Fruit fly (Drosophila melanogaster): ENCODE measurements around the gene ea.

ea gene

DNA sequence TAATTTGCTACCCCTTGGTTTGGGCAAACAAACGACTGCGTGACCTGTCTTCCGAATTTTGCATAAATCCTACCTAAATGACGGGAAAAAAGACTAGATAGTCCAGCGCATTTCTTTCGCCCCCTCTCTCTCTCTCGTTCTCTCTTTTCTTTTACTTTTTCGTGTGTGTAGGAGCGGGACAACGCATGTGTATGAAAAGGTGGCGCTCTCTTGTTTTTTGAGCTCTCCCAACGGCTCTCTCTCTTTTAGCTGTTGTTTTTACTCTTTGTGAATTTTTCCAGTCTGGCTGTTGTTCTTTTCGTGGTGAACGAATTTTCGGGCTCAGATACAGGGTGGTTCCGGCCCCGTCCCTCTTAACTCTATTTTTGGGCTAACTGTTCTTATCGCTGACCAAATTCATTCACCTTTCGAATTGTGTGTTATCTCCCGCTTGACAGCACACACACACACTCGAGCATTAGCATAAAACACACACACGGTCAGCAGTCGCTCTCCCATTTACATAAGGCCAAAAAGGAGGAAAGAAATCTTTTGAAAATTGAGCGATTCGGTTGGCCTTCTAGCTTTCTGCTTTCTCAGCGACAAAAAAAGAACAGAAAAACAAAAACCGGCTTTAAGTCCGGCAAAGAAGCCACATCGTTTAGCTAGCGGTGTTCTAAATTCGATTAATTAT, 36.8 kb upstream of the ea start:
- TF ChIP-seq ovo (GFP tag; optimal IDR thresholded peaks at IDR 0.05), result no peak
- TF ChIP-seq cnc (optimal IDR thresholded peaks at IDR 0.05), result no peak
- TF ChIP-seq CG7045 (GFP tag; optimal IDR thresholded peaks at IDR 0.05), result no peak
- TF ChIP-seq tj (GFP tag; optimal IDR thresholded peaks at IDR 0.05), result no peak
- no peak for TF ChIP-seq CG12768 (GFP tag; optimal IDR thresholded peaks at IDR 0.05)
- TF ChIP-seq bab1 (GFP tag; optimal IDR thresholded peaks at IDR 0.05), result peak; percentile 7
- TF ChIP-seq Crg-1 (GFP tag; optimal IDR thresholded peaks at IDR 0.05), result peak; percentile 15
- no peak for TF ChIP-seq toe (GFP tag; optimal IDR thresholded peaks at IDR 0.05)
- no peak for TF ChIP-seq Mnt (GFP tag; optimal IDR thresholded peaks at IDR 0.05)
- TF ChIP-seq CG14711 (tag; optimal IDR thresholded peaks at IDR 0.05), result no peak
- no peak for TF ChIP-seq kay (GFP tag; ENCODE audit: borderline replicate concordance)
- TF ChIP-seq CG11617 (GFP tag; optimal IDR thresholded peaks at IDR 0.05), result no peak
- TF ChIP-seq CG33017 (tag; optimal IDR thresholded peaks at IDR 0.05), result no peak
- no peak for TF ChIP-seq CG7101 (tag; optimal IDR thresholded peaks at IDR 0.05)
- no peak for TF ChIP-seq Clk (GFP tag; optimal IDR thresholded peaks at IDR 0.05)
- no peak for TF ChIP-seq cic (GFP tag; optimal IDR thresholded peaks at IDR 0.05)
- no peak for TF ChIP-seq CG1620 (GFP tag; optimal IDR thresholded peaks at IDR 0.05)
- TF ChIP-seq pad (GFP tag; optimal IDR thresholded peaks at IDR 0.05), result peak; percentile 15
- no peak for TF ChIP-seq Hr96 (GFP tag; optimal IDR thresholded peaks at IDR 0.05)
- TF ChIP-seq CG5204 (GFP tag; optimal IDR thresholded peaks at IDR 0.05), result no peak

DNA sequence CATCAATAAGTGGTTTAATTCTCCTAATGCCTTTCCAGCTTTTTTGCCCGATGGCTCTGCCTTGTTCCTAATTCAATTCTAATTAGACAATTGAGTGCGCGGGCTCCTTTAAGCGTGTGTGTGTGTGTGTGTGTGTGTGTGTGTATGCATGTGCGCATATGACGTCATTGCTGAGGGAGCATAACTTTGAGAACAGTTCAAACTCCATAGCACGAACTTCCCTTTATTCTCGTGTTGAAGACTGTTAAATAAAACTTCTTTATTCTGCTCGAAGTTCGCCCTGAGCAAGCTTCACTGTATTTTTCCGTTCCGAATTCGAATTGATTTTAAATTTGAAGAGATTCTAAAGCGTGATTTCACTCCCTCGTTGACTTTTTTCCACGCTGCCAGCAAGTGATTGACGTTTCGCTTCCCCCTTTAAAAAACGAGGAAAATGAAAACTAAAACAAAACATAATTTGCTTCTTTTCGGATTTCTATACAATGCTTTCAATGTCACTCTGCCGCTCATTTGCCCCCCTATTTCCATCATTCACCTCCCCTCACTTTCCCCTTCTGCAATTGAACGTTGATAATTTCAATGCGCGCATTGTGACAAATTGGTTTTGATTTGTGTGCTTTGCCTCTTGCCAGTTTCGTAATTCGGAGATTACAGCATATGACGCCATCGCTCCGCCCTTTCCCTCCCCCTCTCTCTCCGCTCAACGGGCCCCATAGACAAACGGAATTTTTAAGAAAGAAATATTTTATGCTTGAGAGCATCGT, 36.1 kb upstream of the ea start:
- TF ChIP-seq Clk (GFP tag; optimal IDR thresholded peaks at IDR 0.05) (peak; percentile 5), kay (GFP tag; ENCODE audit: borderline replicate concordance) (peak; percentile 35), pad (GFP tag; optimal IDR thresholded peaks at IDR 0.05) (peak; percentile 81), Mnt (GFP tag; optimal IDR thresholded peaks at IDR 0.05) (no peak), tj (GFP tag; optimal IDR thresholded peaks at IDR 0.05) (no peak)

DNA sequence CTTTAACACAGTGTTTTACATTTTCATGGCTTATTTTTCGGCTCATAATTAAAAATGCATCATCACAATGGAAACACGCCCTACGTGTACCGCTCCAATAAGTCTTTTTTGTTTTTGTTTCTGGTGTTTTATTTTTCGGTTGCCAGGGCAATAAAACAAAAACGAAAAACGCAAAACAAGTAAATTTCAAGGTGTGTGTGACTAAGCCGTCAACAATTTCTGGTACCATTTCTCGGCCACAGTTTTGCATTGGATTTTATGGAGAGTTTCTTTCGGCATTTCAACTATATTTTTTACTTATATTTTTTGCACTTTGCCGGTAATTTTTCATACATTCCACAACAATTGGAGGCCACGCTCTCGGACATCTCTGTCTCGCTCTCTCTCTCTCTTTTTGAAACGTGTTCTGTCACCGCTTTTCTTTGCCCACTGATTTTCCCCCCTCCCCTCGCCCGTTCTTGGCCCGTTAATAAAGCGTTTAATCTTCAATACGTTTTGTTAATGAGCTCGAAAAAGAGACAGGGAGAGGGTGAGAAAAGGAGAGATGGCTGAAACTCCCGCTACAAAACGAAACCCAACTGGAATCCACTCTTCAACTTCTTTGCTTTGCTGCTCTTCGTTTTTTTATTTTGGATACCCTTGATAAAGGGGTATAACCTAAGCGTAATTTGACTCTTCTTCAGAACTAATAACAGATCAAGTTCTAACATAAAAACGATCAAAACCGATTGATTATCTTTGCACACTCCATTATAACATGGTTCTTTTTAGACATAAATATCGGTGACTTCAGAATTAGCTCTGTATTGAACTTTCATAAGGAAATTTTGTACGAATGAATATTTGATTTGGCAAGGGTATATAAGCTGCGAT, 35.3 kb upstream of the ea start:
- peak; percentile 1 for TF ChIP-seq CG11617 (GFP tag; optimal IDR thresholded peaks at IDR 0.05)
- TF ChIP-seq CG1620 (GFP tag; optimal IDR thresholded peaks at IDR 0.05), result peak; percentile 22
- peak; percentile 80 for TF ChIP-seq pad (GFP tag; optimal IDR thresholded peaks at IDR 0.05)
- no peak for TF ChIP-seq CG12768 (GFP tag; optimal IDR thresholded peaks at IDR 0.05)
- TF ChIP-seq bab1 (GFP tag; optimal IDR thresholded peaks at IDR 0.05), result peak; percentile 26
- TF ChIP-seq tj (GFP tag; optimal IDR thresholded peaks at IDR 0.05), result peak; percentile 71
- TF ChIP-seq cic (GFP tag; optimal IDR thresholded peaks at IDR 0.05), result no peak

DNA sequence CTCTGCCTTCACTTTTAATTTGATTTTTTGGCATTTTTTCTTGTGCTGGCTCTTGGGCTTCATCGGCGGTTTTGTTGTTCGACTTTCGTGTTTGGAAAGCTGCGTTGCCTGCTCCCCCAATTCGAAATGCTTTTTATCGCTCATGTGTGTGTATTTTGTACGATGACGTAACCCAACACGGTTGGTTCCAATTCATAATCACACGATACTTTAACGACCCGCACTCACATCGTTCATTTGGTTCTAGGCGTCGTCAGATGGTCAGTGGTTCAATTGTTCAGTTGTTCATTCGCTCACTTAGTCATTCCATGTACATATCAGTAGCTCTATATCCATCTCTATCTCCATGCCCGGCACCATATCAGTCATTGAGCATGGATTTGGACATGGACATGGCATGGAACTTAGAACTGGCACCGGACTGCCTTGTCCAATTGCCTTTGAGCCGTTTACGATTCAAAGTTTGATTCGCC, 34.6 kb upstream of the ea start:
- TF ChIP-seq cnc (optimal IDR thresholded peaks at IDR 0.05) (no peak), tj (GFP tag; optimal IDR thresholded peaks at IDR 0.05) (no peak), CG12768 (GFP tag; optimal IDR thresholded peaks at IDR 0.05) (no peak), Mnt (GFP tag; optimal IDR thresholded peaks at IDR 0.05) (no peak), CG11617 (GFP tag; optimal IDR thresholded peaks at IDR 0.05) (no peak), CG14711 (tag; optimal IDR thresholded peaks at IDR 0.05) (no peak), cic (GFP tag; optimal IDR thresholded peaks at IDR 0.05) (no peak), CG7045 (GFP tag; optimal IDR thresholded peaks at IDR 0.05) (no peak), Clk (GFP tag; optimal IDR thresholded peaks at IDR 0.05) (no peak)

DNA sequence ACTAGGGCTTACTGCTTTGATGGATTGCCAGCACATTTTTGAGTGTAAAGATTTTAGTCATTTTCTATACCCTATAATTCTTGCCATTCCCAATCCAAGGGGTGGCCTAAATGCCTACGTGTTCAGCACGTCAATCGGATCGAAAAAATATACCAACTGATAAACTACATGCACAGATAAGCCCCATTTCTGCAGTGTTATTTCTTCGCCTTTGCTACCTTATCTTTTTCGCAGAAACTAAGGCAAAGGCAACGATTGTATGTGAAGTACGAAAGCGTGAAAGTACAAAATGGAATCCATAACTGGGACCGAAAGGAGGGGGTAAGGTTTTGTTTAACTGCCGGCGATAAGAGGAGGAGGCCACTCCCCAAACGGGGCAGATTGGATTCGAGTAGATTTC, 30.6 kb upstream of the ea start:
- TF ChIP-seq CG33017 (tag; optimal IDR thresholded peaks at IDR 0.05) (no peak), CG7101 (tag; optimal IDR thresholded peaks at IDR 0.05) (no peak), kay (GFP tag; ENCODE audit: borderline replicate concordance) (peak; percentile 95), cic (GFP tag; optimal IDR thresholded peaks at IDR 0.05) (peak; percentile 50), CG7045 (GFP tag; optimal IDR thresholded peaks at IDR 0.05) (no peak), CG12768 (GFP tag; optimal IDR thresholded peaks at IDR 0.05) (peak; percentile 36), CG11617 (GFP tag; optimal IDR thresholded peaks at IDR 0.05) (no peak), pad (GFP tag; optimal IDR thresholded peaks at IDR 0.05) (peak; percentile 26), Clk (GFP tag; optimal IDR thresholded peaks at IDR 0.05) (no peak), Mnt (GFP tag; optimal IDR thresholded peaks at IDR 0.05) (peak; percentile 45)

DNA sequence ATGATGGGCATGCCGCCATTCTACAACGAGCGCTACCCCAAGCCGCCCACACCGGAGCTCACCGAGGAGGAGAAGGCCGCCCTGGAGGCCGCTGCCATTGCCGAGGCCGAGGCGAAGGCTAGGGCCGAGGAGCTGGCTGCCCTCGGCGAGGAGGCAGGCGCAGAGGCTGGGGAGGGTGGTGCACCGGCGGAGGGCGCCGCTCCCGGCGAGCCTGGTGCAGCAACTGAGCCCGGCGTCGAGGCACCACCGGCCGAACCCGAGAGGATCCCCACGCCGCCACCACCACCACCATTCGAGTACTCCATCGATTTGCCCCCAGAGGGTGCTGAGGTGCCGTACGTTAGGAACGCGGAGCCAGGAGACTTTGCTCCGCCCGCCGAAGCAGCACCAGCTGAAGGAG, 23.3 kb upstream of the ea start:
- TF ChIP-seq CG7101 (tag; optimal IDR thresholded peaks at IDR 0.05) (no peak), CG14711 (tag; optimal IDR thresholded peaks at IDR 0.05) (no peak), Mnt (GFP tag; optimal IDR thresholded peaks at IDR 0.05) (no peak), CG1620 (GFP tag; optimal IDR thresholded peaks at IDR 0.05) (no peak), CG12768 (GFP tag; optimal IDR thresholded peaks at IDR 0.05) (no peak), CG7045 (GFP tag; optimal IDR thresholded peaks at IDR 0.05) (no peak), CG33017 (tag; optimal IDR thresholded peaks at IDR 0.05) (no peak), Hr96 (GFP tag; optimal IDR thresholded peaks at IDR 0.05) (no peak), Crg-1 (GFP tag; optimal IDR thresholded peaks at IDR 0.05) (no peak), CG5204 (GFP tag; optimal IDR thresholded peaks at IDR 0.05) (no peak), kay (GFP tag; ENCODE audit: borderline replicate concordance) (no peak), pad (GFP tag; optimal IDR thresholded peaks at IDR 0.05) (no peak), cic (GFP tag; optimal IDR thresholded peaks at IDR 0.05) (no peak), tj (GFP tag; optimal IDR thresholded peaks at IDR 0.05) (no peak), bab1 (GFP tag; optimal IDR thresholded peaks at IDR 0.05) (no peak), Clk (GFP tag; optimal IDR thresholded peaks at IDR 0.05) (no peak)
